Fruit fly (Drosophila melanogaster): Measurements from ENCODE around the gene Inx7.

DNA sequence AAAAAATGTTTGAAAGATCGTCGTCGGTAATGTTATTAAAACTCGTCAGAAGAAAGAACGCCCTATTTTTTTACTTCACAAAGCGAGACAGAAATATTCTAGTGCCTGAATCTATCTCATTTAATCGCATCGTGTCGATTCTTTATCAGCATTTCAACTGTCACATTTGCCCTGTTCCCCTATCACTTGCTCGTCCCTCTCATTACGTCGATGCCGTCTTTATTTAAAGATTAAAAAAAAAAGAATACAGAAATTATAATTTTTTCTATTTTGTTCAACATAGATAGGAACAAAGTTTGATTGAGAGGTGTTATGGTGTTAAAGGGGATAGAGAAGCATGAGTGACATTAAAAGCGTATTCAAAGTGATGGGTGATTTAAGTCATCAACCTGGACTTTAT lies 5.3 kb downstream of the Inx7 start:
- TF ChIP-seq pan (optimal IDR thresholded peaks at IDR 0.05) (no peak), psq (optimal IDR thresholded peaks at IDR 0.05) (no peak), usp (GFP tag; optimal IDR thresholded peaks at IDR 0.05) (no peak)
